Worm (Caenorhabditis elegans): Measurements from ENCODE around the gene F45E6.1.
A peak's percentile ranks its signal among the peaks of the same experiment; 100 is the strongest.

Gene F45E6.1

DNA sequence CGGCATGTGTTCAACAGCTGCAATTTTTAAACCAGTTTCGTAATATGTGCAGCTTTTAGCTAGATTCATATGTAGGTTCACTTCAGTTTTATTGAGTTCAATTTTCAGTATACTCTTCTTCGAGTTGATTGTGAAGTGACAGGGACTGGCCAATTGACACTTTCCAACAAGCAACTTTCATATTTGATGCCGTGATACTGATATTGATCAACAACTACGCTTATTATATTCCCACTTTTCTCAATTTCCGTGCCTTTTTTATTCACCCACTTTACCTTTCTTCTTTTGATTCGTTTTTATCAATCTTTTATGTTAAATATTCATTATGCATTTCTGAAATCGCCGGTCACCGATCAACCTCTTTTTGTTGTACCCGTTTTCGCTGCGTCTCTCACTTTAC is 6.8 kb upstream of the F45E6.1 start:
- TF ChIP-seq pha-4 (tag; optimal IDR thresholded peaks at IDR 0.05), result no peak
- no peak for TF ChIP-seq M03D4.4 (tag; optimal IDR thresholded peaks at IDR 0.05)
- no peak for TF ChIP-seq ces-1 (GFP tag; optimal IDR thresholded peaks at IDR 0.05)
- no peak for TF ChIP-seq zip-8 (tag; optimal IDR thresholded peaks at IDR 0.05)
- no peak for TF ChIP-seq sem-2 (GFP tag; optimal IDR thresholded peaks at IDR 0.05)
- no peak for TF ChIP-seq ztf-11 (tag; optimal IDR thresholded peaks at IDR 0.05)
- no peak for TF ChIP-seq ceh-83 (GFP tag; optimal IDR thresholded peaks at IDR 0.05)
- TF ChIP-seq nhr-2 (tag; optimal IDR thresholded peaks at IDR 0.05), result no peak
- no peak for TF ChIP-seq hlh-1 (tag; optimal IDR thresholded peaks at IDR 0.05)

DNA sequence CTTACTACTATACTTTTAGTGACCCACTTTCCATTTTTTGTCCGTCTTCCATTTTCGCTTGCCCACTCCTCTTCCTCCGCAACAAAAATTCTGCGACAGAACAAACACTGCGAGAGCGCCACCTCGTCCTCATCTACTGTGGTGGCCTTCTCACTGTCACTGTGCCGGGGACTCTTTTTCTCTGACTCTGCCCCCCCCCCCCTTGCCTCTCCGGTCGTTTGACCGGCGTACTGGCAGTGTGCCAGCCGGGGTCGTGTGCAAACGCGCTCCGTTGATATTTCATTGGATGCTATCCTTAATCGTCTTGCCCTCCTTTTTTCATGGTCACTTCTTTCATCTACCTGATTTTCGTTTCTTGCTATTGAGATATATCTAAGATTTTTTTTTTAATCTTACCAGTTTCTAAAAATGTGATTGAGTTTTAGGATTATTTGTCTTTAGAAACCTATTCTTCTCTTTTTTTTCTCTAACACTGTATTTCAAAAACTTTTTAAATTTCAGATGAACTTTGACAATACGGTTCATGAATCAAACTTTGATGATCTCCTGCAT is 3.3 kb upstream of the F45E6.1 start, which contains the start of gene atf-6:
TSS of gene atf-6 (plus strand) at position 502 of the 552 bp plus-strand sequence.
- TF ChIP-seq nhr-2 (tag; optimal IDR thresholded peaks at IDR 0.05), result peak; percentile 46
- peak; percentile 60 for TF ChIP-seq pha-4 (tag; optimal IDR thresholded peaks at IDR 0.05)
- peak; percentile 38 for TF ChIP-seq flh-1 (GFP tag; optimal IDR thresholded peaks at IDR 0.05)
- TF ChIP-seq nhr-76 (tag; optimal IDR thresholded peaks at IDR 0.05), result no peak
- TF ChIP-seq lin-13 (tag; optimal IDR thresholded peaks at IDR 0.05), result peak; percentile 64
- peak; percentile 71 for TF ChIP-seq unc-120 (tag; optimal IDR thresholded peaks at IDR 0.05; ENCODE audit: poor library complexity, severe bottlenecking)
- no peak for TF ChIP-seq snpc-4 (tag; optimal IDR thresholded peaks at IDR 0.05)
- peak; percentile 40 for TF ChIP-seq ces-1 (GFP tag; optimal IDR thresholded peaks at IDR 0.05)
- TF ChIP-seq ceh-43 (GFP tag; optimal IDR thresholded peaks at IDR 0.05), result peak; percentile 3
- TF ChIP-seq ceh-83 (GFP tag; optimal IDR thresholded peaks at IDR 0.05), result no peak
- peak; percentile 49 for TF ChIP-seq lin-32 (GFP tag; optimal IDR thresholded peaks at IDR 0.05)
- TF ChIP-seq sptf-1 (tag; optimal IDR thresholded peaks at IDR 0.05), result peak; percentile 78
- no peak for TF ChIP-seq nhr-28 (tag; optimal IDR thresholded peaks at IDR 0.05)
- TF ChIP-seq blmp-1 (tag; optimal IDR thresholded peaks at IDR 0.05), result no peak
- no peak for TF ChIP-seq zip-8 (tag; optimal IDR thresholded peaks at IDR 0.05)
- TF ChIP-seq cnd-1 (tag; optimal IDR thresholded peaks at IDR 0.05), result peak; percentile 68
- TF ChIP-seq drap-1 (GFP tag; optimal IDR thresholded peaks at IDR 0.05), result peak; percentile 72
- no peak for TF ChIP-seq elt-3 (tag; optimal IDR thresholded peaks at IDR 0.05)
- peak; percentile 19 for TF ChIP-seq unc-62 (GFP tag; optimal IDR thresholded peaks at IDR 0.05)
- peak; percentile 47 for TF ChIP-seq mep-1 (tag; optimal IDR thresholded peaks at IDR 0.05)
- TF ChIP-seq M03D4.4 (tag; optimal IDR thresholded peaks at IDR 0.05), result peak; percentile 71
- no peak for TF ChIP-seq hlh-1 (tag; optimal IDR thresholded peaks at IDR 0.05)
- TF ChIP-seq bed-3 (GFP tag; optimal IDR thresholded peaks at IDR 0.05), result no peak
- TF ChIP-seq nhr-237 (tag; optimal IDR thresholded peaks at IDR 0.05), result peak; percentile 53
- TF ChIP-seq elt-1 (tag; optimal IDR thresholded peaks at IDR 0.05; ENCODE audit: borderline replicate concordance, insufficient read depth), result no peak
- TF ChIP-seq ztf-11 (tag; optimal IDR thresholded peaks at IDR 0.05), result peak; percentile 6
- TF ChIP-seq mab-5 (tag; optimal IDR thresholded peaks at IDR 0.05), result no peak
- TF ChIP-seq mls-2 (tag; optimal IDR thresholded peaks at IDR 0.05), result peak; percentile 81
- TF ChIP-seq ham-2 (GFP tag; optimal IDR thresholded peaks at IDR 0.05), result peak; percentile 25
- peak; percentile 46 for TF ChIP-seq lsy-2 (tag; optimal IDR thresholded peaks at IDR 0.05)
- no peak for TF ChIP-seq unc-39 (tag; optimal IDR thresholded peaks at IDR 0.05)
- no peak for TF ChIP-seq tbx-8 (GFP tag; optimal IDR thresholded peaks at IDR 0.05)
- no peak for TF ChIP-seq nhr-12 (tag; optimal IDR thresholded peaks at IDR 0.05)

- TF ChIP-seq mep-1 (tag; optimal IDR thresholded peaks at IDR 0.05) (no peak), ces-1 (GFP tag; optimal IDR thresholded peaks at IDR 0.05) (peak; percentile 95)
These were observed 1.8 kb upstream of the F45E6.1 start for ce11 chrX:12479027-12479426.

- TF ChIP-seq ceh-43 (GFP tag; optimal IDR thresholded peaks at IDR 0.05), result no peak
- TF ChIP-seq hlh-1 (tag; optimal IDR thresholded peaks at IDR 0.05), result no peak
- no peak for TF ChIP-seq nhr-28 (tag; optimal IDR thresholded peaks at IDR 0.05)
- TF ChIP-seq lsy-2 (tag; optimal IDR thresholded peaks at IDR 0.05), result no peak
- no peak for TF ChIP-seq elt-1 (tag; optimal IDR thresholded peaks at IDR 0.05; ENCODE audit: borderline replicate concordance, insufficient read depth)
- no peak for TF ChIP-seq bed-3 (GFP tag; optimal IDR thresholded peaks at IDR 0.05)
- no peak for TF ChIP-seq unc-120 (tag; optimal IDR thresholded peaks at IDR 0.05; ENCODE audit: poor library complexity, severe bottlenecking)
- TF ChIP-seq sptf-1 (tag; optimal IDR thresholded peaks at IDR 0.05), result no peak
- TF ChIP-seq drap-1 (GFP tag; optimal IDR thresholded peaks at IDR 0.05), result no peak
- no peak for TF ChIP-seq snpc-4 (tag; optimal IDR thresholded peaks at IDR 0.05)
- TF ChIP-seq flh-1 (GFP tag; optimal IDR thresholded peaks at IDR 0.05), result no peak
- TF ChIP-seq mep-1 (tag; optimal IDR thresholded peaks at IDR 0.05), result no peak
- no peak for TF ChIP-seq tbx-8 (GFP tag; optimal IDR thresholded peaks at IDR 0.05)
- TF ChIP-seq nhr-237 (tag; optimal IDR thresholded peaks at IDR 0.05), result no peak
- TF ChIP-seq ztf-11 (tag; optimal IDR thresholded peaks at IDR 0.05), result no peak
- no peak for TF ChIP-seq unc-62 (GFP tag; optimal IDR thresholded peaks at IDR 0.05)
- no peak for TF ChIP-seq mls-2 (tag; optimal IDR thresholded peaks at IDR 0.05)
These were observed 1.2 kb upstream of the F45E6.1 start for ce11 chrX:12478465-12478864.

Data from whole organism, mixed stage, embryonic.